Worm (Caenorhabditis elegans) whole organism, early embryonic: ENCODE results near the gene F44A6.5.

Experiments used
- B0310.2 ChIP-seq: sonication (generic microtip); optimal IDR thresholded peaks from 2 replicates; lab custom pipeline; 2016; ENCODE audit warnings: mild to moderate bottlenecking, missing genetic modification characterization, missing compliant biosample characterization
- F13C5.2 ChIP-seq: sonication (generic microtip); optimal IDR thresholded peaks from 2 replicates; lab custom pipeline; 2017; ENCODE audit warnings: mild to moderate bottlenecking, missing genetic modification characterization, inconsistent platforms, missing compliant biosample characterization
- aly-1 ChIP-seq: sonication (generic microtip); optimal IDR thresholded peaks from 2 replicates; lab custom pipeline; 2016; ENCODE audit warnings: missing genetic modification characterization, missing compliant biosample characterization
- ama-1 ChIP-seq: fragments of 150-350 bp; optimal IDR thresholded peaks from 2 replicates; lab custom pipeline; 2014
- ceh-13 ChIP-seq: fragments of 200-800 bp; sonication (Bioruptor generic); optimal IDR thresholded peaks from 2 replicates; lab custom pipeline; 2018; ENCODE audit warnings: mild to moderate bottlenecking, missing genetic modification characterization, missing compliant biosample characterization
- ceh-36 ChIP-seq: sonication (generic microtip); optimal IDR thresholded peaks from 2 replicates; lab custom pipeline; 2016; ENCODE audit warnings: missing genetic modification characterization, inconsistent platforms, missing compliant biosample characterization
- ets-7 ChIP-seq: sonication (generic microtip); optimal IDR thresholded peaks from 2 replicates; lab custom pipeline; 2016; ENCODE audit warnings: missing genotype, missing genetic modification characterization, missing compliant biosample characterization
- flt-1 ChIP-seq: fragments of 200-800 bp; sonication (Bioruptor generic); IDR thresholded peaks from 2 replicates; pipeline ENCODE4 v1.3.6; 2022; ENCODE audit warnings: missing genetic modification characterization, missing compliant biosample characterization
- hmbx-1 ChIP-seq: sonication (generic microtip); optimal IDR thresholded peaks from 2 replicates; lab custom pipeline; 2016; ENCODE audit warnings: mild to moderate bottlenecking, missing genetic modification characterization, missing compliant biosample characterization
- hmg-4 ChIP-seq: fragments of 200-800 bp; sonication (Bioruptor generic); optimal IDR thresholded peaks from 2 replicates; lab custom pipeline; 2018; ENCODE audit warnings: mild to moderate bottlenecking, missing genetic modification characterization, missing compliant biosample characterization
- hnd-1 ChIP-seq: sonication (generic microtip); optimal IDR thresholded peaks from 2 replicates; lab custom pipeline; 2016; ENCODE audit warnings: missing genetic modification characterization, missing compliant biosample characterization
- pes-1 ChIP-seq: fragments of 200-800 bp; sonication (Bioruptor generic); IDR thresholded peaks from 2 replicates; pipeline ENCODE4 v1.3.6; 2022; ENCODE audit warnings: missing genetic modification reagents, missing genetic modification characterization, missing compliant biosample characterization
- scrt-1 ChIP-seq: fragments of 200-800 bp; sonication (Bioruptor generic); IDR thresholded peaks from 2 replicates; pipeline ENCODE4 v1.3.6; 2022; ENCODE audit warnings: missing genetic modification characterization, missing compliant biosample characterization
- sea-1 ChIP-seq: fragments of 200-800 bp; sonication (Bioruptor generic); conservative IDR thresholded peaks from 2 replicates; pipeline ENCODE4 v1.3.6; 2022; ENCODE audit warnings: missing genetic modification characterization, missing compliant biosample characterization
- tbx-11 ChIP-seq: fragments of 200-800 bp; sonication (Bioruptor generic); IDR thresholded peaks from 2 replicates; pipeline ENCODE4 v1.3.6; 2022; ENCODE audit warnings: missing genetic modification characterization, missing compliant biosample characterization
- tbx-37 ChIP-seq: fragments of 200-800 bp; sonication (Bioruptor generic); conservative IDR thresholded peaks from 2 replicates; pipeline ENCODE4 v1.3.6; 2022; ENCODE audit warnings: missing genetic modification reagents, missing genetic modification characterization, missing compliant biosample characterization
- tra-4 ChIP-seq: sonication (generic microtip); optimal IDR thresholded peaks from 2 replicates; lab custom pipeline; 2017; ENCODE audit warnings: missing genetic modification characterization, missing compliant biosample characterization

F44A6.5 gene

DNA sequence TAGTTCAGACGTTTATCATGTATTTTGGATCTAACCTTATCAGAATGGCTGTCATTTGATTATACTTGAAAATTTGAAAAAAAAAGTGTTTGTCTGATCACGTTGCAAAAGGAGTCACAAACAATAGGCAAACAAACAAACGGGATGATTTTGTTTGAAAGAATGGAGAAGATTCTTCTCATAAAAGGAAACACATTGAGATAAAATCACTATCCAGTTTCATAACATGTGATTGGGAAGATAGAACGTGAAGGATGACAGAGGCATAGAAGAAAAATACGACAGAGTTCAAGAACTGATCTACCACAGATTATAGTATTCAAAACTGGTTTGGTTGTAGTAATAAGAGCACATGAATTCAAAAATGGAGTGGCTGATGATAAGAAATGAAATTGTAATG lies at the start of gene F44A6.5:
TSS of gene F44A6.5 (minus strand) at position 151 of the 400 bp plus-strand sequence.
- TF ChIP-seq pes-1 (GFP tag; lab: Robert Waterston, UW) (no peak), ets-7 (tag; lab: Kevin White, UChicago) (no peak), tbx-11 (GFP tag; lab: Robert Waterston, UW) (no peak), sea-1 (GFP tag; lab: Robert Waterston, UW) (no peak), tbx-37 (no peak), ceh-13 (GFP tag; lab: Kevin White, UChicago) (no peak), flt-1 (GFP tag; lab: Robert Waterston, UW) (no peak), scrt-1 (GFP tag; lab: Robert Waterston, UW) (no peak)

DNA sequence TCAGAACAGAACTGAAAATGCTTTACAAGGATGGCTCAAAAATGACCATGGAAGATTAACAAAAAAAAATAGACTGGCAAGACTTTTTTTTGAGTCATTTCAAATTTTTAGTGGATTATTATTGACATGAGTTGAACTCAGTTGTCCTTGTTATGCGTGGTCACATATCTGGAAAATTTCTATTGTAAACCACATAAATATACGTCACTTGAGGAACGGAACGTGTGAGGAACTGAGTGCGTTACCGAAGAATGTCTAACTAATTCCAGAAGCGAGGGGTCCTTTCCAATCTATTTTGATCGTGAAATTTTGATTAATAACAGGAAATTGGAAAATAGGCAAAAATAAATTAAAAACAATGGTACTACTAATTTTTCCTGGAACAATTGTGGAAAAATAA lies 43.6 kb upstream of the F44A6.5 start:
- TF ChIP-seq hmbx-1 (tag; lab: Kevin White, UChicago) (no peak), B0310.2 (tag; lab: Kevin White, UChicago) (no peak), aly-1 (tag; lab: Kevin White, UChicago) (no peak), pes-1 (GFP tag; lab: Robert Waterston, UW) (no peak), ceh-36 (tag; lab: Kevin White, UChicago) (no peak), tbx-11 (GFP tag; lab: Robert Waterston, UW) (no peak), tra-4 (no peak), tbx-37 (no peak), flt-1 (GFP tag; lab: Robert Waterston, UW) (no peak), ama-1 (no peak), hmg-4 (GFP tag; lab: Kevin White, UChicago) (no peak), F13C5.2 (tag; lab: Kevin White, UChicago) (no peak), hnd-1 (tag; lab: Kevin White, UChicago) (no peak), sea-1 (GFP tag; lab: Robert Waterston, UW) (no peak)

DNA sequence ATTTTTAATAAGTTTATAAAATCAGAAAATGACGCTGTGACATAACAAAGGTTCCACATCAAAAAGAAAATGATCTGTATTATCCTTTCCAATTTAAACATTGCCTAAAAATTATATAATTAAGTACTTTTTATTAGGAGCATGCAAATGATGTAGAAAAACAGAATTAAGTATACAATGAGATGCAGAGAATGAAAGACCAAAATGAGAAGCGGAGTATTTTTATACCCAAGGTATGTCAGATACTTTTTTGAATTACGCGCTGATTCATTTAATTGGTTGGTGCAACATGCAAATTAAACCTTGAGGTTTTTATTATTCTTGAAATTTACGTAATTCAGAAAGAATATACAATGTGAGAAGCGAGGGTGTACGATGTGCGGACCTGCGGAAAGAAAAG lies 41.3 kb upstream of the F44A6.5 start, which contains the start of gene C32A9.1:
TSS of gene C32A9.1 (minus strand) at position 101 of the 400 bp plus-strand sequence.
- TF ChIP-seq hmg-4 (GFP tag; lab: Kevin White, UChicago) (no peak), tbx-37 (no peak), F13C5.2 (tag; lab: Kevin White, UChicago) (no peak), flt-1 (GFP tag; lab: Robert Waterston, UW) (no peak), tra-4 (no peak), hmbx-1 (tag; lab: Kevin White, UChicago) (no peak), ets-7 (tag; lab: Kevin White, UChicago) (no peak), scrt-1 (GFP tag; lab: Robert Waterston, UW) (no peak), sea-1 (GFP tag; lab: Robert Waterston, UW) (no peak), pes-1 (GFP tag; lab: Robert Waterston, UW) (no peak), ceh-13 (GFP tag; lab: Kevin White, UChicago) (no peak), B0310.2 (tag; lab: Kevin White, UChicago) (no peak), hnd-1 (tag; lab: Kevin White, UChicago) (no peak), tbx-11 (GFP tag; lab: Robert Waterston, UW) (no peak), ceh-36 (tag; lab: Kevin White, UChicago) (no peak), aly-1 (tag; lab: Kevin White, UChicago) (no peak), ama-1 (no peak)

DNA sequence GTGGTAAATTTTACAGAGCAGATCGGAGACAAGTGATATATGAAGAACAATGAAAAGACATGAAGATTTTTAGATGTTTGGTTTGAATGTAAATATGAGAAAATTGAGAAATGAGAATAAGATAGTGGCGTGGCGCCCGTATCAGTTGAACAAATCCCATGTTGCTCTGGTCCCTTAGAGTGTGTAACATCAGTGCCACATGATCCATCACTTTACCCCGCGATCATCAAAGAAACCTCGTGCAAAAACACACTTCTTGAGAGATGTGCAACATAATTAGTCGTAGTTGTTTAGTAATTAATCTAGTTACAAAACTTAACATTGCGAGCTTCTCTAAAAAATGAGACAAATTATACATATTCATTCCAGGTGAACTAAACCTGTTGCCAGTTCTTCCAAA lies 35.3 kb upstream of the F44A6.5 start:
- no peak for TF ChIP-seq ets-7 (tag; lab: Kevin White, UChicago)
- no peak for TF ChIP-seq aly-1 (tag; lab: Kevin White, UChicago)
- TF ChIP-seq flt-1 (GFP tag; lab: Robert Waterston, UW) = no peak
- no peak for TF ChIP-seq B0310.2 (tag; lab: Kevin White, UChicago)

DNA sequence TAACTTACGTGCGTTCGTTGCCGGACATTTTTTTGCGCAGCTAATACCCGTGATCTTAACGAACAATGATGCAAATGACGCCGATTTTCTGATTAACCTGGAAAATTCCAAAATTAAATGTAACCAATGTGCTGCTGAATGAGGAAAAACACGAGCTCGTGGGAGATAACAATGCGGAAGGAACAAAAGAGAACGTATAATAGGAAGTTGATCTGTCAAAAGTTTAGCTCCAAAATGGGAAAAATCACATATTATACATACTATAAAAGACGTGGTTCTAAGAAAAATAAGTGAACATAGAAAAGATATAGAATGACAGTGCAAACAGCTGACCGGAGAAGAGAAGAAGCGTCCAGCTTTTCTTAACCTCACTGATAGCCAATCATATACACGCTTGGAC lies 34.1 kb upstream of the F44A6.5 start, which contains the start of gene C14H10.2:
TSS of gene C14H10.2 (minus strand) at position 101 of the 400 bp plus-strand sequence.
- TF ChIP-seq scrt-1 (GFP tag; lab: Robert Waterston, UW) = no peak
- TF ChIP-seq tbx-37 = no peak
- TF ChIP-seq ets-7 (tag; lab: Kevin White, UChicago) = no peak
- TF ChIP-seq F13C5.2 (tag; lab: Kevin White, UChicago) = no peak
- TF ChIP-seq tbx-11 (GFP tag; lab: Robert Waterston, UW) = no peak
- no peak for TF ChIP-seq hmbx-1 (tag; lab: Kevin White, UChicago)
- no peak for TF ChIP-seq aly-1 (tag; lab: Kevin White, UChicago)
- no peak for TF ChIP-seq hnd-1 (tag; lab: Kevin White, UChicago)
- no peak for TF ChIP-seq tra-4

DNA sequence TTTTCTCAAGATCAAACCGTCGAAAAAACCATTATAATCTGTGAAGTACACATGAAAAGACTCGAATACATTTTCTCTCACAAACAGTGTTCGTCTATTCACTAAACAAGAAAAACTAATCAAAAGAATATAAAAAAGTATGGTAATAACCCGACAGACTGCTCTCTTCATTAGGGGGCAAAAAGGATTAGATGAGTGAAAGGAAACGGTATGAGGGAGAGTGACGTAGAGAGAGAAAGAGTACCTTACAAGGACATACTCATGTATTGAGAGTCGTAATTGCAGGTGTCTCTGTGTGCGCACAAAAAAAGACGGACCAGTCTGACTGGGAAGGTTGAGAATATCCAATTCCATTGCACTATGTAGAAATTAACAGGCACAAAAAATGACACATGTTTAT lies 31.0 kb upstream of the F44A6.5 start:
- TF ChIP-seq ets-7 (tag; lab: Kevin White, UChicago) (no peak), B0310.2 (tag; lab: Kevin White, UChicago) (no peak), hmg-4 (GFP tag; lab: Kevin White, UChicago) (no peak), hnd-1 (tag; lab: Kevin White, UChicago) (no peak), scrt-1 (GFP tag; lab: Robert Waterston, UW) (no peak), sea-1 (GFP tag; lab: Robert Waterston, UW) (no peak)

DNA sequence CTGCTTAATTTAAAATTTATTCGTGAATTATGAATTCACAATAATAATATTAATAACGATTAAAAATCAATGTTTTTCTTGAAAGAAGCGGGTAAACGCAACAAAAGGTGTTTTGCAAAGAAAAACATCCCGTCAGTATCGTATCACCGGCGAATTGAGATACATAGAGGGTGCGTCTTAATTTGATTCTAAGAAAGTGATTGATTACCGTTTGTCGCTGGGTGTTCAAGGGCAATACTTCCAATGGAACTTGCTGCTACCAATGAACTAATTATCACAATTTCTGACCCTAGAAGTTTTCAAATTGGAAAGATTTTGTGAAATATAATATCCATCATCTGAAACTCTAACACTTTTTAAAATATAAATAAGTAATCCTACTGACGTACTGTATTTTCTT lies 26.9 kb upstream of the F44A6.5 start:
- TF ChIP-seq hnd-1 (tag; lab: Kevin White, UChicago) (no peak), B0310.2 (tag; lab: Kevin White, UChicago) (no peak), flt-1 (GFP tag; lab: Robert Waterston, UW) (no peak), tbx-37 (no peak), hmg-4 (GFP tag; lab: Kevin White, UChicago) (no peak), F13C5.2 (tag; lab: Kevin White, UChicago) (no peak), ets-7 (tag; lab: Kevin White, UChicago) (no peak), aly-1 (tag; lab: Kevin White, UChicago) (no peak), ceh-13 (GFP tag; lab: Kevin White, UChicago) (no peak), sea-1 (GFP tag; lab: Robert Waterston, UW) (no peak), pes-1 (GFP tag; lab: Robert Waterston, UW) (no peak), tra-4 (no peak), ama-1 (no peak), scrt-1 (GFP tag; lab: Robert Waterston, UW) (no peak)
